Fruit fly (Drosophila melanogaster) whole organism, pupa: ENCODE measurements around the gene ase.

ENCODE experiments used
- CG4496 ChIP-seq: fragments of 200-800 bp; sonication (Bioruptor generic); IDR thresholded peaks from 3 replicates; pipeline ENCODE4 v1.3.6; 2022; ENCODE audit warnings: missing biosample characterization, missing genetic modification characterization
- EcR ChIP-seq: fragments of 200-800 bp; sonication (Bioruptor generic); optimal IDR thresholded peaks from 3 replicates; lab custom pipeline; 2019; ENCODE audit warnings: missing biosample characterization, missing genetic modification characterization, mild to moderate bottlenecking, moderate library complexity, missing genetic modification reagents
- rn ChIP-seq: fragments of 200-800 bp; sonication (Bioruptor generic); IDR thresholded peaks from 2 replicates; pipeline ENCODE4 v1.3.6; 2022; ENCODE audit warnings: missing biosample characterization, missing genetic modification characterization

dm6 chrX:452716-453115 is 7.8 kb upstream of the ase start:
- TF ChIP-seq CG4496 (GFP tag; lab: Robert Waterston, UW) (no peak), rn (GFP tag; lab: Robert Waterston, UW) (no peak), EcR (no peak)
